Fruit fly (Drosophila melanogaster): Measurements from ENCODE around the gene LKRSDH.

- TF ChIP-seq EcR (GFP tag; optimal IDR thresholded peaks at IDR 0.05) (no peak), pan (optimal IDR thresholded peaks at IDR 0.05) (no peak), psq (optimal IDR thresholded peaks at IDR 0.05) (no peak), usp (GFP tag; optimal IDR thresholded peaks at IDR 0.05) (no peak)
These were observed 54.3 kb downstream of the LKRSDH start, which contains the start of gene Acp1 for dm6 chr2L:7741437-7741836.

Measured in whole organism.